Fruit fly (Drosophila melanogaster) whole organism, prepupa: ENCODE data around the gene olf413.

Experiments used
- Blimp-1 ChIP-seq: fragments of 200-800 bp; sonication (Bioruptor generic); optimal IDR thresholded peaks from 3 replicates; lab custom pipeline; 2017; ENCODE audit warnings: missing biosample characterization, missing genetic modification characterization, mild to moderate bottlenecking, moderate library complexity, missing genetic modification reagents
- CG10631 ChIP-seq: fragments of 200-800 bp; sonication (Bioruptor generic); optimal IDR thresholded peaks from 2 replicates; lab custom pipeline; 2016; ENCODE audit warnings: missing biosample characterization, missing genetic modification characterization
- CG11294 ChIP-seq: fragments of 200-800 bp; sonication (Bioruptor generic); IDR thresholded peaks from 2 replicates; pipeline ENCODE4 v1.3.6; 2022; ENCODE audit warnings: missing biosample characterization, missing genetic modification characterization
- CG11762 ChIP-seq: fragments of 200-800 bp; sonication (Bioruptor generic); optimal IDR thresholded peaks from 3 replicates; lab custom pipeline; 2016; ENCODE audit warnings: missing biosample characterization, missing genetic modification characterization; ENCODE audit not compliant: insufficient read depth
- CG11902 ChIP-seq: fragments of 200-800 bp; sonication (Bioruptor generic); optimal IDR thresholded peaks from 3 replicates; lab custom pipeline; 2016; ENCODE audit warnings: missing biosample characterization, missing genetic modification characterization
- CG1621 ChIP-seq: fragments of 200-800 bp; sonication (Bioruptor generic); optimal IDR thresholded peaks from 3 replicates; lab custom pipeline; 2018; ENCODE audit warnings: missing biosample characterization, mild to moderate bottlenecking, missing genetic modification characterization
- CG16779 ChIP-seq: fragments of 200-800 bp; sonication (Bioruptor generic); optimal IDR thresholded peaks from 3 replicates; lab custom pipeline; 2017; ENCODE audit warnings: missing biosample characterization, mild to moderate bottlenecking, missing genetic modification characterization
- CG31627 ChIP-seq: fragments of 200-800 bp; sonication (Bioruptor generic); optimal IDR thresholded peaks from 3 replicates; lab custom pipeline; 2016; ENCODE audit warnings: missing biosample characterization, missing genetic modification characterization
- CG32006 ChIP-seq: fragments of 200-800 bp; sonication (Bioruptor generic); optimal IDR thresholded peaks from 3 replicates; lab custom pipeline; 2017; ENCODE audit warnings: missing biosample characterization, mild to moderate bottlenecking, missing genetic modification characterization
- CG34406 ChIP-seq: fragments of 200-800 bp; sonication (Bioruptor generic); optimal IDR thresholded peaks from 3 replicates; lab custom pipeline; 2016; ENCODE audit warnings: missing biosample characterization, missing genetic modification characterization
- CG3919 ChIP-seq: fragments of 200-800 bp; sonication (Bioruptor generic); optimal IDR thresholded peaks from 3 replicates; lab custom pipeline; 2016; ENCODE audit warnings: missing biosample characterization, missing genetic modification characterization
- CG6163 ChIP-seq: fragments of 200-800 bp; sonication (Bioruptor generic); IDR thresholded peaks from 3 replicates; pipeline ENCODE4 v1.3.6; 2022; ENCODE audit warnings: missing biosample characterization, missing genetic modification characterization
- CG6276 ChIP-seq: fragments of 200-800 bp; sonication (Bioruptor generic); optimal IDR thresholded peaks from 2 replicates; lab custom pipeline; 2017; ENCODE audit warnings: missing biosample characterization, mild to moderate bottlenecking, missing genetic modification characterization
- CG6792 ChIP-seq: fragments of 200-800 bp; sonication (Bioruptor generic); optimal IDR thresholded peaks from 3 replicates; lab custom pipeline; 2016; ENCODE audit warnings: missing biosample characterization, missing genetic modification characterization
- CG6808 ChIP-seq: fragments of 200-800 bp; sonication (Bioruptor generic); optimal IDR thresholded peaks from 3 replicates; lab custom pipeline; 2017; ENCODE audit warnings: missing biosample characterization, missing genetic modification characterization, mild to moderate bottlenecking, moderate library complexity, missing genetic modification reagents
- CG6854 ChIP-seq: fragments of 200-800 bp; sonication (Bioruptor generic); optimal IDR thresholded peaks from 2 replicates; lab custom pipeline; 2017; ENCODE audit warnings: missing biosample characterization, mild to moderate bottlenecking, missing genetic modification characterization
- CG8319 ChIP-seq: fragments of 200-800 bp; sonication (Bioruptor generic); optimal IDR thresholded peaks from 3 replicates; lab custom pipeline; 2016; ENCODE audit warnings: missing biosample characterization, missing genetic modification characterization
- CG8632 ChIP-seq: fragments of 200-800 bp; sonication (Bioruptor generic); optimal IDR thresholded peaks from 3 replicates; lab custom pipeline; 2016; ENCODE audit warnings: missing biosample characterization, missing genetic modification characterization
- CG9139 ChIP-seq: fragments of 200-800 bp; sonication (Bioruptor generic); optimal IDR thresholded peaks from 3 replicates; lab custom pipeline; 2017; ENCODE audit warnings: missing biosample characterization, mild to moderate bottlenecking, missing genetic modification characterization
- Eip75B ChIP-seq: fragments of 200-800 bp; sonication (Bioruptor generic); optimal IDR thresholded peaks from 3 replicates; lab custom pipeline; 2016; ENCODE audit warnings: missing biosample characterization, missing genetic modification characterization
- Eip78C ChIP-seq: fragments of 200-800 bp; sonication (Bioruptor generic); peaks from one replicate; lab custom pipeline; 2016; ENCODE audit warnings: missing biosample characterization, missing genetic modification characterization
- Ets21C ChIP-seq: fragments of 200-800 bp; sonication (Bioruptor generic); optimal IDR thresholded peaks from 3 replicates; lab custom pipeline; 2016; ENCODE audit warnings: missing biosample characterization, missing genetic modification characterization
- Ets96B ChIP-seq: fragments of 200-800 bp; optimal IDR thresholded peaks from 2 replicates; lab custom pipeline; 2019; ENCODE audit warnings: missing biosample characterization, mild to moderate bottlenecking, missing genetic modification characterization, moderate library complexity
- Gug ChIP-seq: fragments of 200-800 bp; sonication (Bioruptor generic); IDR thresholded peaks from 2 replicates; pipeline ENCODE4 v1.3.6; 2022; ENCODE audit warnings: missing biosample characterization, missing genetic modification characterization
- Hr39 ChIP-seq: fragments of 200-800 bp; sonication (Bioruptor generic); optimal IDR thresholded peaks from 2 replicates; lab custom pipeline; 2016; ENCODE audit warnings: missing biosample characterization, missing genetic modification characterization
- Hr4 ChIP-seq: fragments of 200-800 bp; sonication (Bioruptor generic); optimal IDR thresholded peaks from 3 replicates; lab custom pipeline; 2016; ENCODE audit warnings: missing biosample characterization, missing genetic modification characterization
- Met ChIP-seq: fragments of 200-800 bp; sonication (Bioruptor generic); optimal IDR thresholded peaks from 3 replicates; lab custom pipeline; 2016; ENCODE audit warnings: missing biosample characterization, missing genetic modification characterization
- OdsH ChIP-seq: fragments of 200-800 bp; sonication (Bioruptor generic); optimal IDR thresholded peaks from 3 replicates; lab custom pipeline; 2016; ENCODE audit warnings: missing biosample characterization, missing genetic modification characterization
- Smox ChIP-seq: fragments of 200-800 bp; sonication (Bioruptor generic); optimal IDR thresholded peaks from 3 replicates; lab custom pipeline; 2016; ENCODE audit warnings: missing biosample characterization, missing genetic modification characterization
- Sox102F ChIP-seq: fragments of 200-800 bp; sonication (Bioruptor generic); optimal IDR thresholded peaks from 2 replicates; lab custom pipeline; 2016; ENCODE audit warnings: missing biosample characterization, mild to moderate bottlenecking, missing genetic modification characterization
- Sox14 ChIP-seq: fragments of 200-800 bp; sonication (Bioruptor generic); optimal IDR thresholded peaks from 3 replicates; lab custom pipeline; 2016; ENCODE audit warnings: missing biosample characterization, missing genetic modification characterization
- achi ChIP-seq: fragments of 200-800 bp; sonication (Bioruptor generic); optimal IDR thresholded peaks from 3 replicates; lab custom pipeline; 2016; ENCODE audit warnings: missing biosample characterization, missing genetic modification characterization
- acj6 ChIP-seq: fragments of 200-800 bp; sonication (Bioruptor generic); optimal IDR thresholded peaks from 3 replicates; lab custom pipeline; 2016; ENCODE audit warnings: missing biosample characterization, missing genetic modification characterization
- cyc ChIP-seq: fragments of 200-800 bp; sonication (Bioruptor generic); optimal IDR thresholded peaks from 3 replicates; lab custom pipeline; 2016; ENCODE audit warnings: missing biosample characterization, missing genetic modification characterization
- dac ChIP-seq: fragments of 200-800 bp; sonication (Bioruptor generic); optimal IDR thresholded peaks from 2 replicates; lab custom pipeline; 2017; ENCODE audit warnings: missing biosample characterization, mild to moderate bottlenecking, missing genetic modification characterization
- dsx ChIP-seq: fragments of 200-800 bp; optimal IDR thresholded peaks from 3 replicates; lab custom pipeline; 2019; ENCODE audit warnings: missing biosample characterization, mild to moderate bottlenecking, missing genetic modification characterization, moderate library complexity; ENCODE audit not compliant: poor library complexity, severe bottlenecking
- eg ChIP-seq: fragments of 200-800 bp; sonication (Bioruptor generic); IDR thresholded peaks from 3 replicates; pipeline ENCODE4 v1.3.6; 2022; ENCODE audit warnings: missing biosample characterization, missing genetic modification characterization
- esn ChIP-seq: fragments of 200-800 bp; sonication (Bioruptor generic); optimal IDR thresholded peaks from 2 replicates; lab custom pipeline; 2016; ENCODE audit warnings: missing biosample characterization, mild to moderate bottlenecking, missing genetic modification characterization, moderate library complexity
- fd59A ChIP-seq: fragments of 200-800 bp; sonication (Bioruptor generic); optimal IDR thresholded peaks from 2 replicates; lab custom pipeline; 2017; ENCODE audit warnings: missing biosample characterization, mild to moderate bottlenecking, missing genetic modification characterization, missing genetic modification reagents
- fd85E ChIP-seq: fragments of 200-800 bp; sonication (Bioruptor generic); optimal IDR thresholded peaks from 3 replicates; lab custom pipeline; 2016; ENCODE audit warnings: missing biosample characterization, missing genetic modification characterization
- lz ChIP-seq: fragments of 200-800 bp; sonication (Bioruptor generic); optimal IDR thresholded peaks from 3 replicates; lab custom pipeline; 2016; ENCODE audit warnings: missing biosample characterization, missing genetic modification characterization
- net ChIP-seq: fragments of 200-800 bp; sonication (Bioruptor generic); optimal IDR thresholded peaks from 3 replicates; lab custom pipeline; 2016; ENCODE audit warnings: missing biosample characterization, missing genetic modification characterization
- pdm3 ChIP-seq: fragments of 200-800 bp; sonication (Bioruptor generic); optimal IDR thresholded peaks from 3 replicates; lab custom pipeline; 2016; ENCODE audit warnings: missing biosample characterization, missing genetic modification characterization
- salr ChIP-seq, 2 experiments: fragments of 200-800 bp; sonication (Bioruptor generic); optimal IDR thresholded peaks; 3 replicates each; lab custom pipeline; 2016 to 2018; ENCODE audit warnings: missing biosample characterization in 2 of 2, missing genetic modification characterization in 2 of 2, mild to moderate bottlenecking in 1 of 2
- ss ChIP-seq, 2 experiments: fragments of 200-800 bp; sonication (Bioruptor generic); optimal IDR thresholded peaks; 2 replicates in 1 of 2; 3 replicates in 1 of 2; lab custom pipeline; 2017 to 2018; ENCODE audit warnings: mild to moderate bottlenecking in 2 of 2, missing biosample characterization in 2 of 2, missing genetic modification characterization in 2 of 2, moderate library complexity in 1 of 2
- svp ChIP-seq: fragments of 200-800 bp; sonication (Bioruptor generic); peaks from one replicate; lab custom pipeline; 2016; ENCODE audit warnings: missing biosample characterization, missing genetic modification characterization
- topi ChIP-seq: fragments of 200-800 bp; sonication (Bioruptor generic); optimal IDR thresholded peaks from 3 replicates; lab custom pipeline; 2016; ENCODE audit warnings: missing biosample characterization, missing genetic modification characterization
- vri ChIP-seq: fragments of 200-800 bp; sonication (Bioruptor generic); optimal IDR thresholded peaks from 3 replicates; lab custom pipeline; 2016; ENCODE audit warnings: missing biosample characterization, mild to moderate bottlenecking, missing genetic modification characterization

The olf413 gene

dm6 chr3L:22267248-22267957, 131.5 kb downstream of the olf413 start, which contains the start of gene Csp:
Gene Csp, plus strand, starts transcription at chr3L:22267382.
- TF ChIP-seq Sox102F (peak; percentile 17), lz (GFP tag; lab: Kevin White, UChicago) (peak; percentile 21), Ets96B (tag; lab: Kevin White, UChicago) (no peak), dac (no peak), vri (GFP tag; lab: Kevin White, UChicago) (no peak), acj6 (GFP tag; lab: Kevin White, UChicago) (no peak), CG6854 (GFP tag; lab: Kevin White, UChicago) (peak; percentile 42), fd59A (GFP tag; lab: Kevin White, UChicago) (no peak), Gug (GFP tag; lab: Robert Waterston, UW) (peak; percentile 47; the same call in 1 of the 2 replicates), CG6792 (GFP tag; lab: Kevin White, UChicago) (no peak), CG6163 (GFP tag; lab: Robert Waterston, UW) (peak; percentile 47; the same call in 1 of the 3 replicates), Met (GFP tag; lab: Kevin White, UChicago) (peak; percentile 46), CG11762 (GFP tag; lab: Kevin White, UChicago) (no peak), CG8632 (no peak), salr (GFP tag; optimal IDR thresholded peaks at IDR 0.05; lab: Kevin White, UChicago) (no peak), dsx (GFP tag; lab: Kevin White, UChicago) (peak; percentile 61), CG34406 (peak; percentile 6), Ets21C (GFP tag; lab: Kevin White, UChicago) (peak; percentile 27), topi (GFP tag; lab: Kevin White, UChicago) (peak; percentile 24), Hr4 (GFP tag; lab: Kevin White, UChicago) (peak; percentile 10), CG10631 (GFP tag; lab: Kevin White, UChicago) (no peak), svp (GFP tag; lab: Kevin White, UChicago) (peak; percentile 67), OdsH (GFP tag; lab: Kevin White, UChicago) (peak; percentile 18), Sox14 (GFP tag; lab: Kevin White, UChicago) (no peak), Smox (GFP tag; lab: Kevin White, UChicago) (peak; percentile 7), achi (GFP tag; lab: Kevin White, UChicago) (no peak), CG16779 (peak; percentile 57), Eip75B (peak; percentile 42), CG9139 (no peak), Blimp-1 (GFP tag; lab: Kevin White, UChicago) (peak; percentile 18), CG1621 (tag; lab: Kevin White, UChicago) (peak; percentile 26), CG8319 (GFP tag; lab: Kevin White, UChicago) (no peak), ss (GFP tag; optimal IDR thresholded peaks at IDR 0.05; lab: Kevin White, UChicago) (peak; percentile 47 to 62), CG32006 (GFP tag; lab: Kevin White, UChicago) (peak; percentile 38), CG3919 (GFP tag; lab: Kevin White, UChicago) (peak; percentile 52), Eip78C (GFP tag; lab: Kevin White, UChicago) (peak; percentile 78), Hr39 (GFP tag; lab: Kevin White, UChicago) (peak; percentile 28), CG6808 (GFP tag; lab: Kevin White, UChicago) (peak; percentile 68), cyc (GFP tag; lab: Kevin White, UChicago) (peak; percentile 21), CG31627 (GFP tag; lab: Kevin White, UChicago) (peak; percentile 42), net (peak; percentile 14), pdm3 (GFP tag; lab: Kevin White, UChicago) (peak; percentile 18), CG6276 (GFP tag; lab: Kevin White, UChicago) (no peak), CG11902 (GFP tag; lab: Kevin White, UChicago) (no peak), fd85E (GFP tag; lab: Kevin White, UChicago) (no peak), eg (GFP tag; lab: Robert Waterston, UW) (peak; percentile 65; the same call in 2 of the 3 replicates), esn (GFP tag; lab: Kevin White, UChicago) (peak; percentile 39), CG11294 (GFP tag; lab: Robert Waterston, UW) (no peak)
